Worm (Caenorhabditis elegans) whole organism, midembryonic: ENCODE data around the gene C18A11.1.

ENCODE experiments used
- T22C8.4 ChIP-seq: fragments of 200-800 bp; sonication (Bioruptor generic); IDR thresholded peaks from 2 replicates; pipeline ENCODE4 v1.3.6; 2022; ENCODE audit warnings: missing genetic modification characterization, missing compliant biosample characterization
- cog-1 ChIP-seq: sonication (generic microtip); optimal IDR thresholded peaks from 2 replicates; lab custom pipeline; 2016; ENCODE audit warnings: missing genetic modification characterization, missing compliant biosample characterization
- flt-1 ChIP-seq: fragments of 200-800 bp; sonication (Bioruptor generic); IDR thresholded peaks from 2 replicates; pipeline ENCODE4 v1.3.6; 2022; ENCODE audit warnings: missing genetic modification characterization, missing compliant biosample characterization
- klf-2 ChIP-seq: fragments of 200-800 bp; sonication (Bioruptor generic); conservative IDR thresholded peaks from 2 replicates; pipeline ENCODE4 v1.3.6; 2022; ENCODE audit warnings: missing genetic modification reagents, missing genetic modification characterization, missing compliant biosample characterization
- med-1 ChIP-seq: sonication (generic microtip); optimal IDR thresholded peaks from 2 replicates; lab custom pipeline; 2017; ENCODE audit warnings: missing genetic modification characterization, mild to moderate bottlenecking, missing compliant biosample characterization, antibody characterized with exemption, missing genetic modification reagents; ENCODE audit not compliant: insufficient read depth
- ref-1 ChIP-seq: fragments of 200-800 bp; sonication (Bioruptor generic); conservative IDR thresholded peaks from 2 replicates; pipeline ENCODE4 v1.3.6; 2022; ENCODE audit warnings: missing genetic modification reagents, missing genetic modification characterization, missing compliant biosample characterization
- tab-1 ChIP-seq: fragments of 200-800 bp; sonication (Bioruptor generic); IDR thresholded peaks from 2 replicates; pipeline ENCODE4 v1.3.6; 2022; ENCODE audit warnings: missing genetic modification characterization, missing compliant biosample characterization
- ztf-23 ChIP-seq: fragments of 200-800 bp; sonication (Bioruptor generic); IDR thresholded peaks from 2 replicates; pipeline ENCODE4 v1.3.6; 2022; ENCODE audit warnings: missing genetic modification reagents, missing genetic modification characterization, missing compliant biosample characterization
- ztf-29 ChIP-seq: fragments of 200-800 bp; sonication (Bioruptor generic); IDR thresholded peaks from 2 replicates; pipeline ENCODE4 v1.3.6; 2022; ENCODE audit warnings: missing genetic modification reagents, missing genetic modification characterization, missing compliant biosample characterization

Gene C18A11.1

DNA sequence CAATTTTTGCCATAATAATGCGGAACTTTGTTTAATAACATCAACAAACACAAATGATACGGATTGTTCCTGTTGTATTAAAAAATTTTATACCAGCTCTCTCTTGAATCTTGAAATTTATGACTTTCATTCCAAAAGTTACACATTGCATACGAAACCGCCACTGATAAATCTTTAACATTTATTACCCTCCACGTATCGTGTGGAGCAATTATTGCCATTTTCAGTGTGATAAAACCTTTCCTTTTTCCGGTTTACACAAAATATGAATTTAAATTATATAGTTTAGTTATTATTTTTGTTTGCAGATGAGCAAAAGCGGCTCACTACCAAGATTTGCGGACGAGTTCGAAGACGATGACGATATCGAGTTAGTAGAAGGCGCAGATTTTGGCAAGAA is 8.3 kb upstream of the C18A11.1 start, which contains the start of gene C18A11.3:
Gene C18A11.3 (plus strand): TSS at position 301 of the 400 bp plus-strand sequence.
- TF ChIP-seq tab-1 (GFP tag; lab: Robert Waterston, UW) (no peak), T22C8.4 (no peak), flt-1 (GFP tag; lab: Robert Waterston, UW) (no peak), cog-1 (tag; lab: Kevin White, UChicago) (no peak), med-1 (GFP tag; lab: Kevin White, UChicago) (no peak), ztf-29 (GFP tag; lab: Robert Waterston, UW) (no peak), ref-1 (GFP tag; lab: Robert Waterston, UW) (no peak), klf-2 (GFP tag; lab: Robert Waterston, UW) (no peak), ztf-23 (GFP tag; lab: Robert Waterston, UW) (no peak)

DNA sequence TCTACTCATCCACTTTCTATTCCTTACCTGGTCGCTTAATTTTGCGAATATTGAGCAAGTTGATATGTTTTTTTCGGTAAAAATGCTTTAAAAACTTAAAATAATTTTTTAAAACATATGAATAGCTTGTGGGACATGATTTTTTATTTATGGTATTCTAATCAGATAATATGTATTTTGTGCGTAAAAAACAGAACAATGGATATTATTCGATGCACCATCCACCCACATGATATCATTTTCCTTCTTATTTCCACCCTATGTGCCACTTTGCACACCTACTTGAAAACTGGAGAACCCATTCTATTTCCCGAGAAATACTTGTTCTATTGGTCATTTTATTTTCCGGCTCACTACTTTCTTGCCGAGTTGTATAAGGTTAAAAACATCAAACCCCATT is 1.9 kb upstream of the C18A11.1 start, which contains the start of gene C18A11.2:
Gene C18A11.2 (plus strand): TSS at position 301 of the 400 bp plus-strand sequence.
- TF ChIP-seq cog-1 (tag; lab: Kevin White, UChicago) (no peak), klf-2 (GFP tag; lab: Robert Waterston, UW) (no peak), med-1 (GFP tag; lab: Kevin White, UChicago) (no peak), ztf-23 (GFP tag; lab: Robert Waterston, UW) (no peak), T22C8.4 (no peak), tab-1 (GFP tag; lab: Robert Waterston, UW) (no peak)

DNA sequence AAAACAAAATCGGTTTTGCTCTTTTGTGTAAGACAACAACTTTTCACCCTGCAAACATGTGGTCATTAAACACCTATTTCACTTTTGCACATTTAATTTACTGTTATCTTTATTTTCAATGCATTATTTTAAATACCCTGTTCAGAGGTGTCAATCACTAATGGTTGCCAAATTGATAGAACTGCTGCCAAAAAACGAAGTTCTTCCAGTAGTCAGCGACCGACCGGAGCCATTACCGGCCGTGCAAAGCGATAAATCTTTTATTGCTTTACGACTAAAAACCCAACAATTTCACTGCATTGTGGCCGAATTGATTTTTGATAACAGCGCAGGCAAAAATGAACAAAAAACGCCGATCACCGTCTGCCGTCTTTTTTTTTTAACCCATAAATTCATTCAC is 5.4 kb downstream of the C18A11.1 start:
- TF ChIP-seq ref-1 (GFP tag; lab: Robert Waterston, UW) (no peak), ztf-23 (GFP tag; lab: Robert Waterston, UW) (no peak), T22C8.4 (no peak), ztf-29 (GFP tag; lab: Robert Waterston, UW) (no peak), klf-2 (GFP tag; lab: Robert Waterston, UW) (no peak), cog-1 (tag; lab: Kevin White, UChicago) (no peak), flt-1 (GFP tag; lab: Robert Waterston, UW) (no peak), tab-1 (GFP tag; lab: Robert Waterston, UW) (no peak), med-1 (GFP tag; lab: Kevin White, UChicago) (no peak)

DNA sequence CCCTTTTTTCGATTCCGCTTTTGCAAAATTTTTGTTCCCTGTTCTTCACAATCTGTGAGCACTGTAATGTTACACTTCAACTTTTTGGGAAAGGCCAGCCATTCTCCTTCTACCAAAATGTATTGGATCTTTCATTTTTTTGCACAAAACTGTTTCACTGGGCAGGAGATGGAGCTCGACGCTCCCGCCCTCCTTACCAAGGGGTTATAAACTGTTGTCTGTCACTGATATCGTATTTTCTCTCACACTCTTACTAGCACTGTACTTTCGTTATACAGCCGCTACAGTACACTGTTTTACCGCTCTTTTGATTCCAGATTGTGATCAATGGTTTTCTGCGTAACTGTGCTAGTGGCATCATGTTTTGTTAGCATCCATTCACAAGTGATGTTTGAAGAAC is 8.6 kb downstream of the C18A11.1 start, which contains the start of gene C46F2.1:
Gene C46F2.1 (plus strand): TSS at position 301 of the 400 bp plus-strand sequence.
- TF ChIP-seq ref-1 (GFP tag; lab: Robert Waterston, UW) (no peak), ztf-23 (GFP tag; lab: Robert Waterston, UW) (no peak), cog-1 (tag; lab: Kevin White, UChicago) (no peak), med-1 (GFP tag; lab: Kevin White, UChicago) (no peak), T22C8.4 (no peak), flt-1 (GFP tag; lab: Robert Waterston, UW) (no peak), ztf-29 (GFP tag; lab: Robert Waterston, UW) (no peak), klf-2 (GFP tag; lab: Robert Waterston, UW) (no peak), tab-1 (GFP tag; lab: Robert Waterston, UW) (no peak)

DNA sequence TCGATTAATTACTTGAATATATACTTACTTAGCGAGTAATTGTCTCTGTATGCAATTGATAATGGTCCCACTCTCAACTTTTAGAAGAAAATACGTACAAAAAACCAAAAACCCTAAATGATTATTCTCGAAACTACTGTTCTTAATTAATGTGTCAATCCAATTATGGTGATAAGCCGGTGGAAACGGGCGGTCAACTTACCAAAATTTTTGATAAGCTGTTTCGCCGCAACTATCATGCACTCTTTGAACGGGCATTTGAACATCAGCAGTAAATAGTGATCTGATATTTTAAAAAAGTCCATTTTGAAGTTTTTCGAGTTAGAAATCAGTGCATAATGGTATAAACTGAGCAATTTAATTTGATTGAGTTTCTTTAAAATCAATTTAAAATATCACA is 9.2 kb downstream of the C18A11.1 start:
- TF ChIP-seq tab-1 (GFP tag; lab: Robert Waterston, UW), result no peak
- no peak for TF ChIP-seq med-1 (GFP tag; lab: Kevin White, UChicago)
- TF ChIP-seq flt-1 (GFP tag; lab: Robert Waterston, UW), result no peak
- TF ChIP-seq ref-1 (GFP tag; lab: Robert Waterston, UW), result no peak
- TF ChIP-seq ztf-23 (GFP tag; lab: Robert Waterston, UW), result no peak
- no peak for TF ChIP-seq cog-1 (tag; lab: Kevin White, UChicago)
- no peak for TF ChIP-seq ztf-29 (GFP tag; lab: Robert Waterston, UW)
- TF ChIP-seq T22C8.4, result no peak
- TF ChIP-seq klf-2 (GFP tag; lab: Robert Waterston, UW), result no peak

DNA sequence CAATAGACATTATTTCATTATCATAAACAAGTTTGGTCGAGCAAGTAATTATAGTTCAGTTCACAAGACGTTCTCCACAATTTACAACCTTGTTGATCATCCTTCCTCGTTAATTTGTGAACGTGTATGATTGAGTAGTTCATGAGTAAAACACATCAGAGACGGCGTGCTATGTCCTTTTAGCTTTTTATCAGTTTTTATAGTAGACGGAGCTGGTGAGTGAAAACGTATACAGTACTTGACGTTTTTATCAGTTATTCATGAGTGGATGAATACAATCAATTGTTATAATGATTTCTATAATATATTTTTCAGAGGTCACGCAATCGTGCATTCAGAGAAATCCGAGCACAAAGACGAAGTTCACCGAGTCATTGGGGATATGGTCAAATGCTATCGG is 9.8 kb downstream of the C18A11.1 start:
- TF ChIP-seq T22C8.4 (no peak), flt-1 (GFP tag; lab: Robert Waterston, UW) (no peak), ztf-23 (GFP tag; lab: Robert Waterston, UW) (no peak), klf-2 (GFP tag; lab: Robert Waterston, UW) (no peak), ref-1 (GFP tag; lab: Robert Waterston, UW) (no peak), med-1 (GFP tag; lab: Kevin White, UChicago) (no peak), cog-1 (tag; lab: Kevin White, UChicago) (no peak), tab-1 (GFP tag; lab: Robert Waterston, UW) (no peak), ztf-29 (GFP tag; lab: Robert Waterston, UW) (no peak)

DNA sequence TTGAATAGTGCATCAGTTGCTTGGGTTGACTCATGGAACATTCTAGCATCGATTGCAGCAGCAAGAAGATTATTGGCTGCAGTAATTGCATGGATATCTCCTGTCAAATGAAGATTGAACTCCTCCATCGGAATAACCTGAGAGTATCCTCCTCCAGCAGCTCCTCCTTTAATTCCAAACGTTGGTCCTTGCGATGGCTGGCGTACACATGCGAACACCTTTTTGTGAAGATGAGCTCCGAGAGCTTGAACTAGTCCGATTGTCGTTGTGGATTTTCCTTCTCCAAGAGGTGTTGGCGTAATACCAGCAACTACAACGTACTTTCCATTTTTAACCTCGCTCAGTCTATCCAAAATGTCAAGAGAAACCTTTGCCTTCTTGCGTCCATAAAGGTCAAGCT is 13.6 kb downstream of the C18A11.1 start:
- no peak for TF ChIP-seq T22C8.4
- TF ChIP-seq cog-1 (tag; lab: Kevin White, UChicago), result no peak
- no peak for TF ChIP-seq tab-1 (GFP tag; lab: Robert Waterston, UW)
- TF ChIP-seq flt-1 (GFP tag; lab: Robert Waterston, UW), result no peak
- TF ChIP-seq klf-2 (GFP tag; lab: Robert Waterston, UW), result no peak
- no peak for TF ChIP-seq ztf-23 (GFP tag; lab: Robert Waterston, UW)
- TF ChIP-seq ztf-29 (GFP tag; lab: Robert Waterston, UW), result no peak
- TF ChIP-seq ref-1 (GFP tag; lab: Robert Waterston, UW), result no peak
- no peak for TF ChIP-seq med-1 (GFP tag; lab: Kevin White, UChicago)

DNA sequence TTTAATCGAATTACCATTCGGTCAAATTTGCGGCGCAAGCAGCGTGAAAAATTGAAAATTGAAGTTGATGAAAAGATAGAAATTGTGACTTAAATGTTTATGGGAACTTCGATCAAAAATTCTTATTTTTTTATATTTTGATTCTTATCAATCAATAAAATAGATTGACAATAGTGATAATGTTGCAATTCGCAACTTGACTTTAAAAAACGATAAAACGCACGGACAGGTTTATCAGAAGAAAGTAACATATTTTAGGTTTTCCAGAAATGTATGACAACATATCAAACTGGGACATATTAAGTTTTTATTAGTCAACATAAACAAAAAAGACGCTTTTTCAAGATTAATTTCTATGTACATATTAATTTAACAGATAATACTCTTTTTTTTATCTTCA is 14.2 kb downstream of the C18A11.1 start:
- TF ChIP-seq flt-1 (GFP tag; lab: Robert Waterston, UW) (no peak), ref-1 (GFP tag; lab: Robert Waterston, UW) (no peak), klf-2 (GFP tag; lab: Robert Waterston, UW) (no peak), cog-1 (tag; lab: Kevin White, UChicago) (no peak), med-1 (GFP tag; lab: Kevin White, UChicago) (no peak), tab-1 (GFP tag; lab: Robert Waterston, UW) (no peak)

DNA sequence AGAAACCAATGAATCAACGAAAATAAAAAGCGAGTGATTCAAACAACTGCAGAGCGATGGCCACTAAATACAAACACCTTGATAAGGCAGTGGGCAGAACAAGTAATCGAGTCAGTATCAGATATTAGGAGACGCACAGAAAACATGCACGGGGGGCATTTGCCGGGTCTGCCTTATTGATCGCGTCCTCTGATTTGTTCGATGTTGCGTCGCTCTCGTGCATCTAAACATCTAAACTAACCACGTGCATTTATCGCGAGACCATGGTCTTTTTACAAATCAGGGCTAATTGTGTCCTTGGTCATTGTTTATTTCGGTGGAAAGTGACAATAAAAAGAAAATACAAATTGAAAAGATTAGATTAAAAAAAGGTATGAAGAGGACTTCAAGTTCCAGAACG is 14.8 kb downstream of the C18A11.1 start, which contains the start of gene K07E3.4:
Gene K07E3.4 (minus strand): TSS at position 100 of the 400 bp plus-strand sequence.
- no peak for TF ChIP-seq med-1 (GFP tag; lab: Kevin White, UChicago)
- no peak for TF ChIP-seq ztf-29 (GFP tag; lab: Robert Waterston, UW)
- no peak for TF ChIP-seq ref-1 (GFP tag; lab: Robert Waterston, UW)
- no peak for TF ChIP-seq ztf-23 (GFP tag; lab: Robert Waterston, UW)
- TF ChIP-seq cog-1 (tag; lab: Kevin White, UChicago), result no peak
- no peak for TF ChIP-seq flt-1 (GFP tag; lab: Robert Waterston, UW)
- TF ChIP-seq T22C8.4, result no peak
